Worm (Caenorhabditis elegans) whole organism, mixed stage, embryonic: ENCODE results near the gene F49F1.5.

ENCODE experiments used
- blmp-1 ChIP-seq: fragments of 150-350 bp; optimal IDR thresholded peaks from 2 replicates; lab custom pipeline; 2014; ENCODE audit warnings: missing biosample characterization, missing genetic modification characterization
- lin-13 ChIP-seq: fragments of 150-350 bp; optimal IDR thresholded peaks from 2 replicates; lab custom pipeline; 2014; ENCODE audit warnings: missing biosample characterization, missing genetic modification characterization

DNA sequence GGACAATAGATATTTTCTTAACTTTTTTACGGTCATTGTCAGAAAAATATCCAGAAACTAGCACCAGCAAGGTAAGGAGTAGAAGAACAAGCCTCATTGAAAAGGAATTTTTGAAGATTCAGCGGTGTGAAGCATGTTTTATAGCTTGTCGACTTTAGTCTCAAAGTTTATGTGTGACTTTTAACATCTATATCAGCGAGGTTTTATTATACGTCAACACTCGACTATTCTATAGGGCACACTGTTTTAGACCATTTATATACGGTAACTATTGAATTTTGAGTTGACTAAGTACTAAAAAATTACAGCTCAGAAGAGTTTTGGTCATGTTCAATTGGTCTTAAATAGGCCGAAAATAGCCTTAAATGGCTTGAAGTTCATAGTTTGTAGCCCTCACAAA is 21.1 kb upstream of the F49F1.5 start, which contains the start of gene F49F1.11:
- TF ChIP-seq lin-13 (tag; lab: Kevin White, UChicago) (no peak), blmp-1 (tag; lab: Kevin White, UChicago) (no peak)
